Fruit fly (Drosophila melanogaster) whole organism, embryonic: Measurements from ENCODE around the gene bor.

Source experiments
- B-H1 ChIP-seq: fragments of 200-800 bp; sonication (Bioruptor generic); IDR thresholded peaks from 3 replicates; pipeline ENCODE4 v1.3.6; 2022; ENCODE audit warnings: missing biosample characterization, missing genetic modification characterization
- CG12071 ChIP-seq: fragments of 200-800 bp; sonication (Bioruptor generic); optimal IDR thresholded peaks from 3 replicates; lab custom pipeline; 2018; ENCODE audit warnings: missing biosample characterization, mild to moderate bottlenecking, missing genetic modification characterization
- CG12942 ChIP-seq: fragments of 200-800 bp; sonication (Bioruptor generic); optimal IDR thresholded peaks from 3 replicates; lab custom pipeline; 2016; ENCODE audit warnings: missing biosample characterization, missing genetic modification characterization
- CG13296 ChIP-seq: fragments of 200-800 bp; sonication (Bioruptor generic); optimal IDR thresholded peaks from 3 replicates; lab custom pipeline; 2018; ENCODE audit warnings: missing biosample characterization, mild to moderate bottlenecking, missing genetic modification characterization
- CG13894 ChIP-seq: fragments of 200-800 bp; sonication (Bioruptor generic); optimal IDR thresholded peaks from 3 replicates; lab custom pipeline; 2018; ENCODE audit warnings: missing biosample characterization, mild to moderate bottlenecking, missing genetic modification characterization, moderate library complexity
- CG14710 ChIP-seq: fragments of 200-800 bp; sonication (Bioruptor generic); optimal IDR thresholded peaks from 3 replicates; lab custom pipeline; 2019; ENCODE audit warnings: missing biosample characterization, mild to moderate bottlenecking, missing genetic modification characterization, moderate library complexity
- CG15479 ChIP-seq: fragments of 200-800 bp; sonication (Bioruptor generic); optimal IDR thresholded peaks from 3 replicates; lab custom pipeline; 2019; ENCODE audit warnings: missing biosample characterization, mild to moderate bottlenecking, missing genetic modification characterization, moderate library complexity
- CG16813 ChIP-seq: fragments of 200-800 bp; sonication (Bioruptor generic); IDR thresholded peaks from 3 replicates; pipeline ENCODE4 v1.3.6; 2022; ENCODE audit warnings: missing biosample characterization, missing genetic modification characterization; ENCODE audit not compliant: partially characterized antibody
- CG17568 ChIP-seq: fragments of 200-800 bp; sonication (Bioruptor generic); optimal IDR thresholded peaks from 2 replicates; lab custom pipeline; 2018; ENCODE audit warnings: missing biosample characterization, mild to moderate bottlenecking, missing genetic modification characterization, moderate library complexity
- CG1832 ChIP-seq: fragments of 200-800 bp; sonication (Bioruptor generic); optimal IDR thresholded peaks from 2 replicates; lab custom pipeline; 2017; ENCODE audit warnings: missing biosample characterization, mild to moderate bottlenecking, missing genetic modification characterization, inconsistent platforms
- CG2678 ChIP-seq: fragments of 200-800 bp; sonication (Bioruptor generic); optimal IDR thresholded peaks from 3 replicates; lab custom pipeline; 2019; ENCODE audit warnings: missing biosample characterization, mild to moderate bottlenecking, missing genetic modification characterization, moderate library complexity
- CG4328 ChIP-seq: fragments of 200-800 bp; sonication (Bioruptor generic); optimal IDR thresholded peaks from 3 replicates; lab custom pipeline; 2017; ENCODE audit warnings: missing biosample characterization, missing genetic modification reagents, missing genetic modification characterization
- CG4360 ChIP-seq: fragments of 200-800 bp; sonication (Bioruptor generic); IDR thresholded peaks from 2 replicates; pipeline ENCODE4 v1.3.6; 2022; ENCODE audit warnings: missing biosample characterization, missing genetic modification characterization
- CG6813 ChIP-seq: fragments of 200-800 bp; sonication (Bioruptor generic); optimal IDR thresholded peaks from 2 replicates; lab custom pipeline; 2017; ENCODE audit warnings: missing biosample characterization, missing genetic modification characterization, mild to moderate bottlenecking, moderate library complexity, missing genetic modification reagents
- CG7786 ChIP-seq: fragments of 200-800 bp; sonication (Bioruptor generic); optimal IDR thresholded peaks from 2 replicates; lab custom pipeline; 2016; ENCODE audit warnings: missing biosample characterization, missing genetic modification characterization
- CG7987 ChIP-seq: fragments of 200-800 bp; sonication (Bioruptor generic); optimal IDR thresholded peaks from 2 replicates; lab custom pipeline; 2018; ENCODE audit warnings: missing biosample characterization, mild to moderate bottlenecking, missing genetic modification characterization, moderate library complexity
- CG9817 ChIP-seq: fragments of 200-800 bp; sonication (Bioruptor generic); optimal IDR thresholded peaks from 2 replicates; lab custom pipeline; 2018; ENCODE audit warnings: missing biosample characterization, mild to moderate bottlenecking, missing genetic modification characterization, moderate library complexity
- CHES-1-like ChIP-seq: fragments of 200-800 bp; sonication (Bioruptor generic); optimal IDR thresholded peaks from 2 replicates; lab custom pipeline; 2016; ENCODE audit warnings: missing biosample characterization, missing genetic modification characterization
- Dad ChIP-seq: fragments of 200-800 bp; sonication (Bioruptor generic); optimal IDR thresholded peaks from 3 replicates; lab custom pipeline; 2016; ENCODE audit warnings: missing biosample characterization, missing genetic modification characterization
- Deaf1 ChIP-seq: fragments of 200-800 bp; optimal IDR thresholded peaks from 3 replicates; lab custom pipeline; 2019; ENCODE audit warnings: missing biosample characterization, mild to moderate bottlenecking, missing genetic modification characterization, moderate library complexity
- Ets97D ChIP-seq: fragments of 200-800 bp; sonication (Bioruptor generic); optimal IDR thresholded peaks from 3 replicates; lab custom pipeline; 2016; ENCODE audit warnings: missing biosample characterization, missing genetic modification characterization
- HLH3B ChIP-seq: fragments of 200-800 bp; sonication (Bioruptor generic); IDR thresholded peaks from 2 replicates; pipeline ENCODE4 v1.3.6; 2022; ENCODE audit warnings: missing biosample characterization, missing genetic modification characterization
- Hand ChIP-seq: fragments of 200-800 bp; sonication (Bioruptor generic); optimal IDR thresholded peaks from 2 replicates; lab custom pipeline; 2017; ENCODE audit warnings: mild to moderate bottlenecking, missing biosample characterization, missing genetic modification reagents, missing genetic modification characterization
- HmgD ChIP-seq: fragments of 200-800 bp; sonication (Bioruptor generic); optimal IDR thresholded peaks from 3 replicates; lab custom pipeline; 2016; ENCODE audit warnings: missing biosample characterization, missing genetic modification characterization
- Hmr ChIP-seq: fragments of 200-800 bp; sonication (Bioruptor generic); optimal IDR thresholded peaks from 3 replicates; lab custom pipeline; 2017; ENCODE audit warnings: mild to moderate bottlenecking, missing biosample characterization, missing genetic modification reagents, missing genetic modification characterization
- Lim3 ChIP-seq: fragments of 200-800 bp; sonication (Bioruptor generic); IDR thresholded peaks from 2 replicates; pipeline ENCODE4 v1.3.6; 2022; ENCODE audit warnings: missing biosample characterization, missing genetic modification characterization
- MTF-1 ChIP-seq: fragments of 200-800 bp; sonication (Bioruptor generic); optimal IDR thresholded peaks from 2 replicates; lab custom pipeline; 2018; ENCODE audit warnings: missing biosample characterization, mild to moderate bottlenecking, missing genetic modification characterization, borderline replicate concordance
- Mes4 ChIP-seq: fragments of 200-800 bp; sonication (Bioruptor generic); optimal IDR thresholded peaks from 2 replicates; lab custom pipeline; 2016; ENCODE audit warnings: missing biosample characterization, missing genetic modification characterization
- Sox100B ChIP-seq: fragments of 200-800 bp; sonication (Bioruptor generic); optimal IDR thresholded peaks from 3 replicates; lab custom pipeline; 2018; ENCODE audit warnings: missing biosample characterization, mild to moderate bottlenecking, missing genetic modification characterization
- Usf ChIP-seq: fragments of 200-800 bp; sonication (Bioruptor generic); optimal IDR thresholded peaks from 2 replicates; lab custom pipeline; 2017; ENCODE audit warnings: missing genotype, missing biosample characterization, missing genetic modification characterization
- bsh ChIP-seq, 2 experiments: fragments of 200-800 bp; sonication (Bioruptor generic); optimal IDR thresholded peaks; 2 replicates each; lab custom pipeline; 2017 to 2018; ENCODE audit warnings: mild to moderate bottlenecking in 2 of 2, missing biosample characterization in 2 of 2, missing genetic modification characterization in 2 of 2, moderate library complexity in 1 of 2
- ewg ChIP-seq: fragments of 200-800 bp; sonication (Bioruptor generic); optimal IDR thresholded peaks from 3 replicates; lab custom pipeline; 2017; ENCODE audit warnings: mild to moderate bottlenecking, missing biosample characterization, missing genetic modification reagents, missing genetic modification characterization
- kah ChIP-seq: fragments of 200-800 bp; sonication (Bioruptor generic); optimal IDR thresholded peaks from 2 replicates; lab custom pipeline; 2018; ENCODE audit warnings: missing biosample characterization, mild to moderate bottlenecking, missing genetic modification characterization
- kay ChIP-seq: fragments of 200-800 bp; sonication (Bioruptor generic); optimal IDR thresholded peaks from 2 replicates; lab custom pipeline; 2016; ENCODE audit warnings: missing biosample characterization, missing genetic modification characterization
- lab ChIP-seq: fragments of 200-800 bp; sonication (Bioruptor generic); optimal IDR thresholded peaks from 3 replicates; lab custom pipeline; 2017; ENCODE audit warnings: missing biosample characterization, missing genetic modification characterization, mild to moderate bottlenecking, moderate library complexity, missing genetic modification reagents
- nau ChIP-seq: fragments of 200-800 bp; sonication (Bioruptor generic); optimal IDR thresholded peaks from 3 replicates; lab custom pipeline; 2017; ENCODE audit warnings: missing biosample characterization, mild to moderate bottlenecking, missing genetic modification characterization, missing genetic modification reagents
- nmo ChIP-seq: fragments of 200-800 bp; sonication (Bioruptor generic); optimal IDR thresholded peaks from 2 replicates; lab custom pipeline; 2018; ENCODE audit warnings: missing biosample characterization, mild to moderate bottlenecking, missing genetic modification characterization, moderate library complexity
- oc ChIP-seq: fragments of 200-800 bp; sonication (Bioruptor generic); optimal IDR thresholded peaks from 2 replicates; lab custom pipeline; 2018; ENCODE audit warnings: missing biosample characterization, mild to moderate bottlenecking, missing genetic modification characterization, moderate library complexity
- onecut ChIP-seq: fragments of 200-800 bp; sonication (Bioruptor generic); IDR thresholded peaks from 2 replicates; pipeline ENCODE4 v1.3.6; 2022; ENCODE audit warnings: missing biosample characterization, missing genetic modification characterization
- prd ChIP-seq, 3 experiments: fragments of >200 bp in 2 of 3; fragments of 200-800 bp in 1 of 3; sonication (Bioruptor generic) in 1 of 3; optimal IDR thresholded peaks in 2 of 3; IDR thresholded peaks in 1 of 3; 2 replicates in 2 of 3; 3 replicates in 1 of 3; pipeline versions ENCODE4 v1.3.6 to Lab custom; 2017 to 2022; ENCODE audit warnings: missing biosample characterization in 1 of 3, missing genetic modification characterization in 1 of 3
- pzg ChIP-seq: fragments of 200-800 bp; sonication (Bioruptor generic); optimal IDR thresholded peaks from 3 replicates; lab custom pipeline; 2018; ENCODE audit warnings: missing biosample characterization, mild to moderate bottlenecking, missing genetic modification characterization, moderate library complexity
- row ChIP-seq: fragments of 200-800 bp; sonication (Bioruptor generic); IDR thresholded peaks from 3 replicates; pipeline ENCODE4 v1.3.6; 2022; ENCODE audit warnings: missing biosample characterization, missing genetic modification characterization
- scrt ChIP-seq: fragments of 200-800 bp; sonication (Bioruptor generic); optimal IDR thresholded peaks from 2 replicates; lab custom pipeline; 2018; ENCODE audit warnings: missing biosample characterization, mild to moderate bottlenecking, missing genetic modification characterization, moderate library complexity
- sd ChIP-seq: fragments of 200-800 bp; sonication (Bioruptor generic); optimal IDR thresholded peaks from 3 replicates; lab custom pipeline; 2018; ENCODE audit warnings: missing biosample characterization, mild to moderate bottlenecking, missing genetic modification characterization, moderate library complexity
- sima ChIP-seq: fragments of 200-800 bp; sonication (Bioruptor generic); optimal IDR thresholded peaks from 2 replicates; lab custom pipeline; 2016; ENCODE audit warnings: missing biosample characterization, missing genetic modification characterization
- yki ChIP-seq: fragments of >200 bp; optimal IDR thresholded peaks from 3 replicates; lab custom pipeline; 2018
- z ChIP-seq: fragments of 200-800 bp; sonication (Bioruptor generic); IDR thresholded peaks from 3 replicates; pipeline ENCODE4 v1.3.6; 2022; ENCODE audit warnings: missing biosample characterization, missing genetic modification characterization

bor gene

dm6 chr3R:16254616-16255601 is 9.0 kb downstream of the bor start (continued):
- peak; percentile 9 for TF ChIP-seq oc (tag; lab: Kevin White, UChicago)
- peak; percentile 27 for TF ChIP-seq HmgD (GFP tag; lab: Kevin White, UChicago)
- peak; percentile 72 for TF ChIP-seq kay (GFP tag; lab: Kevin White, UChicago)
- no peak for TF ChIP-seq Sox100B
- no peak for TF ChIP-seq HLH3B (GFP tag; lab: Robert Waterston, UW)
- TF ChIP-seq Hand (GFP tag; lab: Kevin White, UChicago), result peak; percentile 20
- no peak for TF ChIP-seq CG7987
- no peak for TF ChIP-seq Usf (GFP tag; lab: Kevin White, UChicago)
- TF ChIP-seq ewg (GFP tag; lab: Kevin White, UChicago), result peak; percentile 25
- peak; percentile 50 for TF ChIP-seq sd (tag; lab: Kevin White, UChicago)
- peak; percentile 2 for TF ChIP-seq kah (GFP tag; lab: Kevin White, UChicago)
- TF ChIP-seq nmo, result no peak
- TF ChIP-seq prd (optimal IDR thresholded peaks at IDR 0.05; lab: Kevin White, UChicago), result no peak
- no peak for TF ChIP-seq prd (GFP tag; IDR thresholded peaks at IDR 0.05; lab: Robert Waterston, UW)
- no peak for TF ChIP-seq sima (GFP tag; lab: Kevin White, UChicago)
- peak; percentile 41 for TF ChIP-seq CG13296 (GFP tag; lab: Kevin White, UChicago)
- TF ChIP-seq Deaf1 (tag; lab: Kevin White, UChicago), result peak; percentile 89
- TF ChIP-seq CG4360 (GFP tag; lab: Robert Waterston, UW), result no peak
- peak; percentile 60 for TF ChIP-seq CG15479 (GFP tag; lab: Kevin White, UChicago)
- no peak for TF ChIP-seq Lim3 (GFP tag; lab: Robert Waterston, UW)
- no peak for TF ChIP-seq CG9817 (tag; lab: Kevin White, UChicago)
- peak; percentile 22 for TF ChIP-seq CG2678 (tag; lab: Kevin White, UChicago)
- TF ChIP-seq onecut (GFP tag; lab: Robert Waterston, UW), result peak; percentile 49
- TF ChIP-seq pzg (GFP tag; lab: Kevin White, UChicago), result peak; percentile 1
- TF ChIP-seq yki (lab: Kevin White, UChicago), result no peak
- no peak for TF ChIP-seq CG12071 (GFP tag; lab: Kevin White, UChicago)
- TF ChIP-seq Mes4 (GFP tag; lab: Kevin White, UChicago), result no peak
- TF ChIP-seq CHES-1-like (GFP tag; lab: Kevin White, UChicago), result no peak
- peak; percentile 28 for TF ChIP-seq CG6813
- no peak for TF ChIP-seq CG12942 (GFP tag; lab: Kevin White, UChicago)
- TF ChIP-seq bsh (GFP tag; optimal IDR thresholded peaks at IDR 0.05; lab: Kevin White, UChicago), result no peak
- TF ChIP-seq MTF-1 (GFP tag; lab: Kevin White, UChicago), result no peak
- TF ChIP-seq CG14710 (tag; lab: Kevin White, UChicago), result peak; percentile 24
- no peak for TF ChIP-seq Hmr (GFP tag; lab: Kevin White, UChicago)
- no peak for TF ChIP-seq B-H1 (GFP tag; lab: Robert Waterston, UW)
- no peak for TF ChIP-seq CG4328 (GFP tag; lab: Kevin White, UChicago)
- TF ChIP-seq z (GFP tag; lab: Robert Waterston, UW), result no peak
- no peak for TF ChIP-seq CG1832 (GFP tag; lab: Kevin White, UChicago)
- TF ChIP-seq CG7786 (GFP tag; lab: Kevin White, UChicago), result peak; percentile 9
- TF ChIP-seq Ets97D (GFP tag; lab: Kevin White, UChicago), result no peak
- TF ChIP-seq row (GFP tag; lab: Robert Waterston, UW), result no peak
- TF ChIP-seq CG16813, result no peak
- peak; percentile 59 for TF ChIP-seq lab
- TF ChIP-seq scrt (GFP tag; lab: Kevin White, UChicago), result peak; percentile 1
- no peak for TF ChIP-seq nau (GFP tag; lab: Kevin White, UChicago)
- TF ChIP-seq Dad (GFP tag; lab: Kevin White, UChicago), result peak; percentile 20
- peak; percentile 96 for TF ChIP-seq CG13894 (tag; lab: Kevin White, UChicago)
- no peak for TF ChIP-seq CG17568 (GFP tag; lab: Kevin White, UChicago)
